Fruit fly (Drosophila melanogaster): ENCODE results near the gene Mst87F.
A peak's percentile ranks its signal among the peaks of the same experiment; 100 is the strongest.

Gene Mst87F

DNA sequence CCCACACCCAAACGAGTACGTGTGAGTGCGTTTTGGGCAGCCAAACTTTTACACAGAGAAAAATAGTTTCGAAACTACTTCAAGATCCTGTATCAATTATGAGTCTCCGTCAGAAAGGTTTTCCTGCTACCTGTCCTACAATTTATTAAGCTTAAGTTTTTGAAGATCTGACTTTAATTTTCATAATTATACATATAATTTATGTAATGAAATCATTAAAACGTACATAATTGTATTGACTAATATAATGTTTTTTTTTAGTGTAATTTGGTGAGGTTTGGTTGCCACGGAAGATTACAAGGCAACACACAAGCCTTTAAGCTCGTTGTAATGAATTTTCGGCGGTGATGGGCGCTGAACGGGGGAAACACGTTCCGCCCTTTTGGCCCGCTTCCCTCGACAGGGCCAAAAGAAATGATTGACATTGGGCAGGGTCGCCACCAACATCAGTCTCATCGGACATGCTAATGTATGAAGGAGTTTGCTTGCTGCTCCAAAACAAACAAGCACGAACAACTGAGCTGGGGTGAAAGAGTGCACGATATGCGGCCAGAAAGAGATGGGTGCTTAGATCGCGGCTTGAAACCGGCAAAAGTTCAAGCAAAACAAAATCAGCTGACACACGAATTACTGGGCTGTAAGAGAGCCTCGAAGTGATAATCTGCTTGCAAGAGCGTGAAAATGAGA is 33.7 kb downstream of the Mst87F start (continued):
- TF ChIP-seq CG10274 (GFP tag; optimal IDR thresholded peaks at IDR 0.05) (no peak), p53 (GFP tag; optimal IDR thresholded peaks at IDR 0.05) (no peak), wor (GFP tag; IDR thresholded peaks at IDR 0.05) (peak; percentile 44; the same call in 1 of the 2 replicates), CG12299 (tag; optimal IDR thresholded peaks at IDR 0.05) (peak; percentile 6), CG14441 (GFP tag; IDR thresholded peaks at IDR 0.05) (no peak), Hsf (GFP tag; optimal IDR thresholded peaks at IDR 0.05) (peak; percentile 36), CG34224 (GFP tag; IDR thresholded peaks at IDR 0.05; ENCODE audit: partially characterized antibody) (no peak), HmgZ (tag; optimal IDR thresholded peaks at IDR 0.05) (peak; percentile 21), CG17612 (GFP tag; IDR thresholded peaks at IDR 0.05) (no peak), peb (GFP tag; IDR thresholded peaks at IDR 0.05) (peak; percentile 37; the same call in 1 of the 2 replicates), CG7271 (tag; optimal IDR thresholded peaks at IDR 0.05) (no peak), maf-S (GFP tag; optimal IDR thresholded peaks at IDR 0.05) (no peak), Ada2b (GFP tag; IDR thresholded peaks at IDR 0.05) (peak; percentile 56), gsb-n (tag; optimal IDR thresholded peaks at IDR 0.05) (peak; percentile 77), ERR (GFP tag; optimal IDR thresholded peaks at IDR 0.05) (no peak), hkb (optimal IDR thresholded peaks at IDR 0.05) (no peak), hkb (GFP tag; IDR thresholded peaks at IDR 0.05) (peak; percentile 80), CG11560 (tag; IDR thresholded peaks at IDR 0.05) (no peak), ci (GFP tag; IDR thresholded peaks at IDR 0.05) (peak; percentile 85), CG12155 (GFP tag; optimal IDR thresholded peaks at IDR 0.05) (peak; percentile 46), CG15601 (tag; optimal IDR thresholded peaks at IDR 0.05) (peak; percentile 82), CG8478 (optimal IDR thresholded peaks at IDR 0.05) (no peak), CG7556 (GFP tag; optimal IDR thresholded peaks at IDR 0.05) (peak; percentile 71), Gsc (GFP tag; IDR thresholded peaks at IDR 0.05) (no peak), Tbp (GFP tag; optimal IDR thresholded peaks at IDR 0.05) (no peak), wek (GFP tag; optimal IDR thresholded peaks at IDR 0.05) (no peak), CG12744 (GFP tag; optimal IDR thresholded peaks at IDR 0.05) (no peak), Antp (GFP tag; optimal IDR thresholded peaks at IDR 0.05) (peak; percentile 21), sqz (GFP tag; optimal IDR thresholded peaks at IDR 0.05) (no peak), zen2 (GFP tag; IDR thresholded peaks at IDR 0.05; ENCODE audit: partially characterized antibody) (no peak), CG10431 (GFP tag; optimal IDR thresholded peaks at IDR 0.05) (peak; percentile 64), Atf3 (GFP tag; optimal IDR thresholded peaks at IDR 0.05) (no peak), CTCF (GFP tag; optimal IDR thresholded peaks at IDR 0.05) (no peak), CG15011 (GFP tag; optimal IDR thresholded peaks at IDR 0.05) (peak; percentile 11), CG10543 (GFP tag; optimal IDR thresholded peaks at IDR 0.05) (no peak), H2.0 (GFP tag; IDR thresholded peaks at IDR 0.05) (peak; percentile 55), onecut (GFP tag; IDR thresholded peaks at IDR 0.05) (peak; percentile 61), CG10267 (tag; optimal IDR thresholded peaks at IDR 0.05) (peak; percentile 64), CG4730 (GFP tag; IDR thresholded peaks at IDR 0.05) (peak; percentile 45; the same call in 1 of the 2 replicates), CG2712 (tag; optimal IDR thresholded peaks at IDR 0.05) (peak; percentile 85), CG18011 (GFP tag; optimal IDR thresholded peaks at IDR 0.05) (no peak), CG30403 (GFP tag; optimal IDR thresholded peaks at IDR 0.05) (peak; percentile 67), CG13296 (GFP tag; optimal IDR thresholded peaks at IDR 0.05) (peak; percentile 20), CG7745 (tag; optimal IDR thresholded peaks at IDR 0.05) (no peak), CG30431 (GFP tag; optimal IDR thresholded peaks at IDR 0.05) (peak; percentile 47), CG15073 (GFP tag; optimal IDR thresholded peaks at IDR 0.05) (no peak), CG7987 (GFP tag; optimal IDR thresholded peaks at IDR 0.05) (no peak), mld (GFP tag; IDR thresholded peaks at IDR 0.05; ENCODE audit: partially characterized antibody) (no peak), cg (GFP tag; optimal IDR thresholded peaks at IDR 0.05) (no peak), CG9797 (GFP tag; optimal IDR thresholded peaks at IDR 0.05) (no peak), CG8765 (GFP tag; IDR thresholded peaks at IDR 0.05) (no peak)
